Worm (Caenorhabditis elegans) whole organism, L2 larva: ENCODE results near the gene lys-2.

Experiments used
- C34F6.9 ChIP-seq: fragments of 150-350 bp; optimal IDR thresholded peaks from 2 replicates; lab custom pipeline; 2014; ENCODE audit warnings: missing biosample characterization, missing genetic modification characterization
- F13H6.1 ChIP-seq: sonication (generic microtip); optimal IDR thresholded peaks from 2 replicates; lab custom pipeline; 2016; ENCODE audit warnings: missing genetic modification characterization, missing compliant biosample characterization
- R02D3.7 ChIP-seq: fragments of 150-350 bp; optimal IDR thresholded peaks from 2 replicates; lab custom pipeline; 2014; ENCODE audit warnings: missing biosample characterization, missing genetic modification characterization
- Y55F3AM.14 ChIP-seq: fragments of 200-800 bp; sonication (Bioruptor generic); optimal IDR thresholded peaks from 2 replicates; lab custom pipeline; 2018; ENCODE audit warnings: mild to moderate bottlenecking, missing genetic modification characterization, missing compliant biosample characterization
- ZK546.5 ChIP-seq: sonication (generic microtip); optimal IDR thresholded peaks from 2 replicates; lab custom pipeline; 2017; ENCODE audit warnings: missing biosample characterization, missing genetic modification characterization
- ama-1 ChIP-seq: fragments of 150-350 bp; optimal IDR thresholded peaks from 2 replicates; lab custom pipeline; 2018; ENCODE audit warnings: inconsistent platforms
- blmp-1 ChIP-seq: sonication (generic microtip); optimal IDR thresholded peaks from 2 replicates; lab custom pipeline; 2017; ENCODE audit warnings: missing genetic modification characterization, mild to moderate bottlenecking, missing compliant biosample characterization, antibody characterized with exemption, moderate library complexity; ENCODE audit not compliant: insufficient read depth
- ceh-16 ChIP-seq: fragments of 150-350 bp; optimal IDR thresholded peaks from 2 replicates; lab custom pipeline; 2014; ENCODE audit warnings: missing biosample characterization, missing genetic modification characterization
- crh-2 ChIP-seq: sonication (generic microtip); optimal IDR thresholded peaks from 2 replicates; lab custom pipeline; 2017; ENCODE audit warnings: missing biosample characterization, missing genetic modification characterization
- dmd-4 ChIP-seq: sonication (generic microtip); optimal IDR thresholded peaks from 2 replicates; lab custom pipeline; 2017; ENCODE audit warnings: missing biosample characterization, missing genetic modification characterization
- egl-27 ChIP-seq: sonication (generic microtip); optimal IDR thresholded peaks from 3 replicates; lab custom pipeline; 2017; ENCODE audit warnings: missing biosample characterization, missing genetic modification reagents, missing genetic modification characterization
- elt-1 ChIP-seq: fragments of 150-350 bp; optimal IDR thresholded peaks from 2 replicates; lab custom pipeline; 2014; ENCODE audit warnings: missing biosample characterization, missing genetic modification characterization
- fos-1 ChIP-seq: fragments of 150-350 bp; optimal IDR thresholded peaks from 2 replicates; lab custom pipeline; 2014; ENCODE audit warnings: missing biosample characterization, missing genetic modification characterization
- gmeb-1 ChIP-seq: fragments of 150-350 bp; optimal IDR thresholded peaks from 2 replicates; lab custom pipeline; 2014; ENCODE audit warnings: missing biosample characterization, missing genetic modification characterization
- lin-11 ChIP-seq: fragments of 150-350 bp; sonication (generic microtip); optimal IDR thresholded peaks from 2 replicates; lab custom pipeline; 2014; ENCODE audit warnings: missing biosample characterization, missing genetic modification characterization, inconsistent platforms, mixed read lengths
- lin-13 ChIP-seq: fragments of 150-350 bp; optimal IDR thresholded peaks from 2 replicates; lab custom pipeline; 2014; ENCODE audit warnings: missing biosample characterization, missing genetic modification reagents, missing genetic modification characterization
- lsy-2 ChIP-seq, 2 experiments: fragments of 150-350 bp in 1 of 2; sonication (generic microtip) in 1 of 2; optimal IDR thresholded peaks; 2 replicates each; lab custom pipeline; 2014 to 2017; ENCODE audit warnings: missing biosample characterization in 2 of 2, missing genetic modification characterization in 2 of 2
- mab-5 ChIP-seq: fragments of 150-350 bp; optimal IDR thresholded peaks from 2 replicates; lab custom pipeline; 2014; ENCODE audit warnings: missing biosample characterization, missing genetic modification characterization
- mbf-1 ChIP-seq: sonication (generic microtip); optimal IDR thresholded peaks from 2 replicates; lab custom pipeline; 2017; ENCODE audit warnings: missing biosample characterization, missing genetic modification characterization
- mdl-1 ChIP-seq, 2 experiments: fragments of 150-350 bp in 1 of 2; sonication (generic microtip) in 1 of 2; optimal IDR thresholded peaks; 2 replicates each; lab custom pipeline; 2017; ENCODE audit warnings: missing biosample characterization in 2 of 2, missing genetic modification characterization in 2 of 2
- nhr-10 ChIP-seq: sonication (generic microtip); optimal IDR thresholded peaks from 2 replicates; lab custom pipeline; 2017; ENCODE audit warnings: missing biosample characterization, missing genetic modification characterization
- nhr-11 ChIP-seq: fragments of 150-350 bp; optimal IDR thresholded peaks from 2 replicates; lab custom pipeline; 2014; ENCODE audit warnings: missing biosample characterization, missing genetic modification characterization
- nhr-12 ChIP-seq: fragments of 150-350 bp; optimal IDR thresholded peaks from 2 replicates; lab custom pipeline; 2014; ENCODE audit warnings: missing biosample characterization, missing genetic modification characterization
- nhr-129 ChIP-seq: fragments of 150-350 bp; optimal IDR thresholded peaks from 2 replicates; lab custom pipeline; 2014; ENCODE audit warnings: missing biosample characterization, missing genetic modification characterization
- nhr-21 ChIP-seq: fragments of 150-350 bp; optimal IDR thresholded peaks from 2 replicates; lab custom pipeline; 2014; ENCODE audit warnings: missing biosample characterization, missing genetic modification characterization
- nhr-25 ChIP-seq: fragments of 150-350 bp; sonication (generic microtip); optimal IDR thresholded peaks from 3 replicates; lab custom pipeline; 2014; ENCODE audit warnings: missing biosample characterization, missing genetic modification characterization
- nhr-6 ChIP-seq: fragments of 150-350 bp; optimal IDR thresholded peaks from 2 replicates; lab custom pipeline; 2014; ENCODE audit warnings: missing biosample characterization, missing genetic modification characterization
- nhr-77 ChIP-seq: fragments of 150-350 bp; optimal IDR thresholded peaks from 2 replicates; lab custom pipeline; 2014; ENCODE audit warnings: missing biosample characterization, missing genetic modification characterization
- sma-9 ChIP-seq, 2 experiments: fragments of 150-350 bp in 1 of 2; sonication (generic microtip) in 1 of 2; optimal IDR thresholded peaks; 2 replicates each; lab custom pipeline; 2014 to 2016; ENCODE audit warnings: missing genetic modification characterization in 2 of 2, mild to moderate bottlenecking in 1 of 2, missing biosample characterization in 1 of 2, missing compliant biosample characterization in 1 of 2, missing genetic modification reagents in 1 of 2, moderate library complexity in 1 of 2
- snpc-4 ChIP-seq: fragments of 150-350 bp; optimal IDR thresholded peaks from 2 replicates; lab custom pipeline; 2014; ENCODE audit warnings: missing biosample characterization, missing genetic modification characterization
- zag-1 ChIP-seq: fragments of 150-350 bp; optimal IDR thresholded peaks from 2 replicates; lab custom pipeline; 2014; ENCODE audit warnings: missing biosample characterization, missing genetic modification characterization
- ztf-11 ChIP-seq: sonication (generic microtip); optimal IDR thresholded peaks from 2 replicates; lab custom pipeline; 2017; ENCODE audit warnings: missing biosample characterization, missing genetic modification characterization
- ztf-4 ChIP-seq: fragments of 150-350 bp; optimal IDR thresholded peaks from 2 replicates; lab custom pipeline; 2014; ENCODE audit warnings: missing biosample characterization, missing genetic modification characterization

Gene lys-2

ce11 chrV:10291848-10292247 is 10.6 kb upstream of the lys-2 start:
- no peak for TF ChIP-seq dmd-4
- TF ChIP-seq elt-1 (tag; lab: Kevin White, UChicago) = no peak
- no peak for TF ChIP-seq R02D3.7
- no peak for TF ChIP-seq Y55F3AM.14 (GFP tag; lab: Kevin White, UChicago)
- TF ChIP-seq egl-27 (tag; lab: Kevin White, UChicago) = no peak
- TF ChIP-seq crh-2 = no peak
- no peak for TF ChIP-seq nhr-77 (tag; lab: Kevin White, UChicago)
- no peak for TF ChIP-seq ztf-4 (tag; lab: Kevin White, UChicago)
- no peak for TF ChIP-seq mab-5 (tag; lab: Kevin White, UChicago)
- TF ChIP-seq F13H6.1 (tag; lab: Kevin White, UChicago) = no peak
- TF ChIP-seq ama-1 (lab: Kevin White, UChicago) = no peak

- TF ChIP-seq elt-1 (tag; lab: Kevin White, UChicago) = no peak
Measured at ce11 chrV:10289743-10290142, 8.5 kb upstream of the lys-2 start, which contains the start of gene B0024.15. Gene B0024.15, plus strand, starts transcription at chrV:10290043.

ce11 chrV:10287260-10287659 is 6.0 kb upstream of the lys-2 start, which contains the start of gene B0024.3:
Gene B0024.3, plus strand, starts transcription at chrV:10287560.
- no peak for TF ChIP-seq ZK546.5 (tag; lab: Kevin White, UChicago)
- TF ChIP-seq nhr-12 (tag; lab: Kevin White, UChicago) = no peak
- no peak for TF ChIP-seq ama-1 (lab: Kevin White, UChicago)
- TF ChIP-seq lsy-2 (tag; optimal IDR thresholded peaks at IDR 0.05; lab: Kevin White, UChicago) = no peak
- no peak for TF ChIP-seq C34F6.9 (tag; lab: Kevin White, UChicago)
- no peak for TF ChIP-seq ztf-11 (tag; lab: Kevin White, UChicago)
- TF ChIP-seq lin-11 (tag; lab: Kevin White, UChicago) = no peak
- TF ChIP-seq elt-1 (tag; lab: Kevin White, UChicago) = no peak
- TF ChIP-seq zag-1 = no peak
- no peak for TF ChIP-seq egl-27 (tag; lab: Kevin White, UChicago)
- TF ChIP-seq lin-13 (GFP tag; lab: Kevin White, UChicago) = no peak
- TF ChIP-seq R02D3.7 = no peak
- TF ChIP-seq, all 48 proteins: peak for 0

- TF ChIP-seq ceh-16 (tag; lab: Kevin White, UChicago) = no peak
- TF ChIP-seq blmp-1 (tag; lab: Kevin White, UChicago) = no peak
- TF ChIP-seq ama-1 (lab: Kevin White, UChicago) = no peak
- no peak for TF ChIP-seq nhr-11 (tag; lab: Kevin White, UChicago)
- TF ChIP-seq nhr-12 (tag; lab: Kevin White, UChicago) = no peak
- no peak for TF ChIP-seq mbf-1
- TF ChIP-seq ZK546.5 (tag; lab: Kevin White, UChicago) = no peak
- no peak for TF ChIP-seq nhr-6 (tag; lab: Kevin White, UChicago)
- TF ChIP-seq F13H6.1 (tag; lab: Kevin White, UChicago) = no peak
- no peak for TF ChIP-seq ztf-11 (tag; lab: Kevin White, UChicago)
- no peak for TF ChIP-seq mdl-1 (tag; optimal IDR thresholded peaks at IDR 0.05; lab: Kevin White, UChicago)
- no peak for TF ChIP-seq nhr-21 (tag; lab: Kevin White, UChicago)
Measured at ce11 chrV:10285853-10286252, 4.6 kb upstream of the lys-2 start.

ce11 chrV:10283444-10283843 is 2.2 kb upstream of the lys-2 start, which contains the start of gene lys-3:
Gene lys-3, minus strand, starts transcription at chrV:10283544.
- no peak for TF ChIP-seq ztf-11 (tag; lab: Kevin White, UChicago)
- no peak for TF ChIP-seq nhr-21 (tag; lab: Kevin White, UChicago)
- TF ChIP-seq snpc-4 = no peak
- TF ChIP-seq dmd-4 = no peak
- no peak for TF ChIP-seq nhr-25 (tag; lab: Kevin White, UChicago)
- TF ChIP-seq, all 48 proteins: peak for 0

- TF ChIP-seq fos-1 (tag; lab: Kevin White, UChicago) (peak; percentile 70), crh-2 (peak; percentile 12), nhr-10 (tag; lab: Kevin White, UChicago) (no peak), sma-9 (GFP tag; optimal IDR thresholded peaks at IDR 0.05; lab: Kevin White, UChicago) (peak; percentile 24), sma-9 (tag; optimal IDR thresholded peaks at IDR 0.05; lab: Kevin White, UChicago) (no peak), gmeb-1 (peak; percentile 47), nhr-129 (tag; lab: Kevin White, UChicago) (no peak), ztf-11 (tag; lab: Kevin White, UChicago) (no peak)
Measured at ce11 chrV:10280112-10280511, 1.2 kb downstream of the lys-2 start.
